Fruit fly (Drosophila melanogaster): Measurements from ENCODE around the gene Cpr30F.
A peak's percentile ranks its signal among the peaks of the same experiment; 100 is the strongest.

The Cpr30F gene

dm6 chr2L:9972624-9973023, 39.7 kb upstream of the Cpr30F start:
- TF ChIP-seq pan (optimal IDR thresholded peaks at IDR 0.05) (no peak), tai (GFP tag; optimal IDR thresholded peaks at IDR 0.05) (no peak), dsf (GFP tag; optimal IDR thresholded peaks at IDR 0.05; ENCODE audit: borderline replicate concordance) (no peak), OdsH (GFP tag; optimal IDR thresholded peaks at IDR 0.05) (no peak), jim (GFP tag; optimal IDR thresholded peaks at IDR 0.05) (no peak), fru (GFP tag; optimal IDR thresholded peaks at IDR 0.05) (no peak), CG9705 (GFP tag; optimal IDR thresholded peaks at IDR 0.05) (no peak), sage (GFP tag; optimal IDR thresholded peaks at IDR 0.05) (no peak), dmrt93B (GFP tag; optimal IDR thresholded peaks at IDR 0.05) (no peak), Abd-B (GFP tag; optimal IDR thresholded peaks at IDR 0.05) (no peak), br (GFP tag; optimal IDR thresholded peaks at IDR 0.05) (no peak), rgr (GFP tag; optimal IDR thresholded peaks at IDR 0.05) (no peak), Rel (GFP tag; optimal IDR thresholded peaks at IDR 0.05) (no peak), Rel (tag; optimal IDR thresholded peaks at IDR 0.05) (no peak), Sp1 (GFP tag; optimal IDR thresholded peaks at IDR 0.05) (no peak), Dfd (GFP tag; optimal IDR thresholded peaks at IDR 0.05) (no peak), brk (GFP tag; optimal IDR thresholded peaks at IDR 0.05) (no peak), Mio (GFP tag; optimal IDR thresholded peaks at IDR 0.05) (no peak), dl (GFP tag; optimal IDR thresholded peaks at IDR 0.05; ENCODE audit: insufficient read depth in 1 of 2, partially characterized antibody in 2 of 2) (no peak), GATAd (GFP tag; optimal IDR thresholded peaks at IDR 0.05) (no peak), Vsx2 (GFP tag; optimal IDR thresholded peaks at IDR 0.05; ENCODE audit: partially characterized antibody) (no peak)

dm6 chr2L:9968201-9968727, 35.3 kb upstream of the Cpr30F start:
- no peak for TF ChIP-seq N (GFP tag; optimal IDR thresholded peaks at IDR 0.05)
- TF ChIP-seq foxo (GFP tag; optimal IDR thresholded peaks at IDR 0.05) = no peak
- no peak for TF ChIP-seq Dif (GFP tag; optimal IDR thresholded peaks at IDR 0.05; ENCODE audit: partially characterized antibody)
- no peak for TF ChIP-seq usp (GFP tag; optimal IDR thresholded peaks at IDR 0.05)
- no peak for TF ChIP-seq lola (GFP tag; optimal IDR thresholded peaks at IDR 0.05)
- TF ChIP-seq dsf (GFP tag; optimal IDR thresholded peaks at IDR 0.05; ENCODE audit: borderline replicate concordance) = no peak
- TF ChIP-seq Hnf4 (GFP tag; optimal IDR thresholded peaks at IDR 0.05) = no peak

DNA sequence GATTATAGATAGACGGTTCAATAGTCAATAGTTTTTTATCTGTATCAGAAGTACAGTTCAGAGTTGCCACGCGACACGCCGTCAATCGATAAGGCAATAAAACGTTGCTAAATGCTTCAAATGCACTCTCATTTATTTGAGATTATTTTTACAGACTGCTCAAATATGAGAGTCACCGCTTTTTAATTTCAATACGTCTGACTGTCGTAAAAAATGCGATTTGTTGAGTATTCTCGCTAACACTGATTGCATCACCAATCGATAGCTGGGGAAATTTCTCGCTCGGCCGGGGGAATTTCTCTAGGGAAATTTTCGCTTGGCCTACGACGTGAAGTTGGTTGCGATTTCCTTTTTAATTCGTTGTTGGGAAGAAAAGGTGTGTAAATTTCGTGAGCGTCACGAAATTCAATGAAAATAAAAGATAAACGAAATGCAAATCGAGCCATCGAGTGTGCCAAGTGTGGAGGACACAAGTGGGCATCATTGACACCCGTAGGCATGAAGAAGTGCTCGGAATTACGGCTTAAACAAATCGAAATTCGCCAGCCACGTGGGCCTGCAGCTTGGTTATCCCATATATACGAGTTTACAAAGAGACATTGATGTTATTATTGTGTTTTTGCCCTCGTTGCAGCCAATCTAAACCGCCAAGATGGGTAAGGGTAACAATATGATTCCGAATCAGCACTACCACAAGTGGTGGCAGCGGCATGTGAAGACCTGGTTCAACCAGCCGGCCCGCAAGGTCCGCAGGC, 34.2 kb upstream of the Cpr30F start, which contains the start of the genes Dref and RpL13:
Gene Dref, minus strand, starts transcription at position 247 of the 755 bp plus-strand sequence.
Gene RpL13, plus strand, starts transcription at position 331 of the 755 bp plus-strand sequence.
- TF ChIP-seq Hnf4 (GFP tag; optimal IDR thresholded peaks at IDR 0.05) (peak; percentile 84), N (GFP tag; optimal IDR thresholded peaks at IDR 0.05) (no peak), rgr (GFP tag; optimal IDR thresholded peaks at IDR 0.05) (peak; percentile 88), CrebA (GFP tag; optimal IDR thresholded peaks at IDR 0.05; ENCODE audit: borderline replicate concordance) (no peak), tai (GFP tag; optimal IDR thresholded peaks at IDR 0.05) (no peak), Sp1 (GFP tag; optimal IDR thresholded peaks at IDR 0.05) (peak; percentile 93), sv (GFP tag; optimal IDR thresholded peaks at IDR 0.05) (peak; percentile 65), Jra (GFP tag; optimal IDR thresholded peaks at IDR 0.05) (peak; percentile 71), jim (GFP tag; optimal IDR thresholded peaks at IDR 0.05) (no peak), foxo (GFP tag; optimal IDR thresholded peaks at IDR 0.05) (peak; percentile 67 to 73), HLH106 (tag; optimal IDR thresholded peaks at IDR 0.05) (peak; percentile 81), woc (GFP tag; optimal IDR thresholded peaks at IDR 0.05) (peak; percentile 53), dmrt93B (GFP tag; optimal IDR thresholded peaks at IDR 0.05) (peak; percentile 86), Mio (GFP tag; optimal IDR thresholded peaks at IDR 0.05) (peak; percentile 43), brk (GFP tag; optimal IDR thresholded peaks at IDR 0.05) (no peak), Vsx2 (GFP tag; optimal IDR thresholded peaks at IDR 0.05; ENCODE audit: partially characterized antibody) (no peak), pan (optimal IDR thresholded peaks at IDR 0.05) (no peak), CG32264 (GFP tag; optimal IDR thresholded peaks at IDR 0.05) (peak; percentile 57), Abd-B (GFP tag; optimal IDR thresholded peaks at IDR 0.05) (no peak), Dfd (GFP tag; optimal IDR thresholded peaks at IDR 0.05) (no peak), Rel (GFP tag; optimal IDR thresholded peaks at IDR 0.05) (no peak), Rel (tag; optimal IDR thresholded peaks at IDR 0.05) (peak; percentile 80), Dif (GFP tag; optimal IDR thresholded peaks at IDR 0.05; ENCODE audit: partially characterized antibody) (no peak), sage (GFP tag; optimal IDR thresholded peaks at IDR 0.05) (no peak), GATAd (GFP tag; optimal IDR thresholded peaks at IDR 0.05) (no peak), lola (GFP tag; optimal IDR thresholded peaks at IDR 0.05) (no peak), Myc (optimal IDR thresholded peaks at IDR 0.05) (peak; percentile 77), br (GFP tag; optimal IDR thresholded peaks at IDR 0.05) (peak; percentile 88), psq (GFP tag; optimal IDR thresholded peaks at IDR 0.05) (peak; percentile 60), Hr78 (GFP tag; optimal IDR thresholded peaks at IDR 0.05) (no peak), dl (GFP tag; optimal IDR thresholded peaks at IDR 0.05; ENCODE audit: insufficient read depth in 1 of 2, partially characterized antibody in 2 of 2) (no peak), usp (GFP tag; optimal IDR thresholded peaks at IDR 0.05) (no peak), h (GFP tag; optimal IDR thresholded peaks at IDR 0.05) (peak; percentile 90), OdsH (GFP tag; optimal IDR thresholded peaks at IDR 0.05) (peak; percentile 88), CG9705 (GFP tag; optimal IDR thresholded peaks at IDR 0.05) (peak; percentile 88), fru (GFP tag; optimal IDR thresholded peaks at IDR 0.05) (peak; percentile 83), dsf (GFP tag; optimal IDR thresholded peaks at IDR 0.05; ENCODE audit: borderline replicate concordance) (peak; percentile 53), ey (GFP tag; optimal IDR thresholded peaks at IDR 0.05) (peak; percentile 74), Hr83 (GFP tag; optimal IDR thresholded peaks at IDR 0.05; ENCODE audit: poor library complexity, severe bottlenecking) (peak; percentile 94)
